Fruit fly (Drosophila melanogaster) whole organism, embryonic: Measurements from ENCODE around the gene cerv.

Source experiments
- Abd-B ChIP-seq: fragments of 200-800 bp; sonication (Bioruptor generic); optimal IDR thresholded peaks from 2 replicates; lab custom pipeline; 2018; ENCODE audit warnings: missing biosample characterization, mild to moderate bottlenecking, missing genetic modification characterization, moderate library complexity
- Asciz ChIP-seq: fragments of 200-800 bp; sonication (Bioruptor generic); optimal IDR thresholded peaks from 2 replicates; lab custom pipeline; 2017; ENCODE audit warnings: missing biosample characterization, mild to moderate bottlenecking, missing genetic modification characterization, missing genetic modification reagents
- Atf-2 ChIP-seq: fragments of 200-800 bp; sonication (Bioruptor generic); optimal IDR thresholded peaks from 2 replicates; lab custom pipeline; 2016; ENCODE audit warnings: missing biosample characterization, missing genetic modification characterization
- B-H2 ChIP-seq: fragments of 200-800 bp; sonication (Bioruptor generic); optimal IDR thresholded peaks from 2 replicates; lab custom pipeline; 2018; ENCODE audit warnings: missing biosample characterization, mild to moderate bottlenecking, missing genetic modification characterization
- CG10979 ChIP-seq: fragments of 200-800 bp; sonication (Bioruptor generic); optimal IDR thresholded peaks from 2 replicates; lab custom pipeline; 2018; ENCODE audit warnings: missing biosample characterization, mild to moderate bottlenecking, missing genetic modification characterization, moderate library complexity
- CG11247 ChIP-seq: fragments of 200-800 bp; sonication (Bioruptor generic); IDR thresholded peaks from 2 replicates; pipeline ENCODE4 v1.3.6; 2022; ENCODE audit warnings: missing biosample characterization, missing genetic modification characterization
- CG11695 ChIP-seq: fragments of 200-800 bp; sonication (Bioruptor generic); IDR thresholded peaks from 3 replicates; pipeline ENCODE4 v1.3.6; 2022; ENCODE audit warnings: missing biosample characterization, missing genetic modification characterization
- CG11723 ChIP-seq: fragments of 200-800 bp; sonication (Bioruptor generic); optimal IDR thresholded peaks from 2 replicates; lab custom pipeline; 2017; ENCODE audit warnings: missing biosample characterization, mild to moderate bottlenecking, missing genetic modification characterization
- CG12071 ChIP-seq: fragments of 200-800 bp; sonication (Bioruptor generic); optimal IDR thresholded peaks from 3 replicates; lab custom pipeline; 2018; ENCODE audit warnings: missing biosample characterization, mild to moderate bottlenecking, missing genetic modification characterization
- CG12104 ChIP-seq: fragments of 200-800 bp; sonication (Bioruptor generic); optimal IDR thresholded peaks from 3 replicates; lab custom pipeline; 2016; ENCODE audit warnings: missing biosample characterization, missing genetic modification characterization
- CG12236 ChIP-seq: fragments of 200-800 bp; sonication (Bioruptor generic); optimal IDR thresholded peaks from 2 replicates; lab custom pipeline; 2016; ENCODE audit warnings: missing biosample characterization, missing genetic modification characterization
- CG12299 ChIP-seq: fragments of 200-800 bp; sonication (Bioruptor generic); optimal IDR thresholded peaks from 2 replicates; lab custom pipeline; 2018; ENCODE audit warnings: missing biosample characterization, mild to moderate bottlenecking, missing genetic modification characterization
- CG1233 ChIP-seq: fragments of 200-800 bp; sonication (Bioruptor generic); optimal IDR thresholded peaks from 4 replicates; lab custom pipeline; 2018; ENCODE audit warnings: missing biosample characterization, mild to moderate bottlenecking, missing genetic modification characterization
- CG12942 ChIP-seq: fragments of 200-800 bp; sonication (Bioruptor generic); optimal IDR thresholded peaks from 3 replicates; lab custom pipeline; 2016; ENCODE audit warnings: missing biosample characterization, missing genetic modification characterization
- CG13624 ChIP-seq: fragments of 200-800 bp; sonication (Bioruptor generic); optimal IDR thresholded peaks from 2 replicates; lab custom pipeline; 2016; ENCODE audit warnings: missing biosample characterization, missing genetic modification characterization
- CG13894 ChIP-seq: fragments of 200-800 bp; sonication (Bioruptor generic); optimal IDR thresholded peaks from 3 replicates; lab custom pipeline; 2018; ENCODE audit warnings: missing biosample characterization, mild to moderate bottlenecking, missing genetic modification characterization, moderate library complexity
- CG15269 ChIP-seq: fragments of 200-800 bp; sonication (Bioruptor generic); optimal IDR thresholded peaks from 2 replicates; lab custom pipeline; 2018; ENCODE audit warnings: missing biosample characterization, mild to moderate bottlenecking, missing genetic modification characterization, moderate library complexity
- CG17359 ChIP-seq: fragments of 200-800 bp; sonication (Bioruptor generic); optimal IDR thresholded peaks from 3 replicates; lab custom pipeline; 2018; ENCODE audit warnings: missing biosample characterization, mild to moderate bottlenecking, missing genetic modification characterization, moderate library complexity
- CG17612 ChIP-seq: fragments of 200-800 bp; sonication (Bioruptor generic); IDR thresholded peaks from 2 replicates; pipeline ENCODE4 v1.3.6; 2022; ENCODE audit warnings: missing biosample characterization, missing genetic modification characterization
- CG17912 ChIP-seq: fragments of 200-800 bp; sonication (Bioruptor generic); optimal IDR thresholded peaks from 2 replicates; lab custom pipeline; 2018; ENCODE audit warnings: missing biosample characterization, mild to moderate bottlenecking, missing genetic modification characterization
- CG1792 ChIP-seq: fragments of 200-800 bp; sonication (Bioruptor generic); optimal IDR thresholded peaks from 2 replicates; lab custom pipeline; 2016; ENCODE audit warnings: missing biosample characterization, missing genetic modification characterization
- CG18619 ChIP-seq: fragments of 200-800 bp; sonication (Bioruptor generic); optimal IDR thresholded peaks from 3 replicates; lab custom pipeline; 2017; ENCODE audit warnings: missing biosample characterization, mild to moderate bottlenecking, missing genetic modification characterization
- CG2120 ChIP-seq: fragments of 200-800 bp; sonication (Bioruptor generic); optimal IDR thresholded peaks from 3 replicates; lab custom pipeline; 2016; ENCODE audit warnings: missing biosample characterization, missing genetic modification characterization
- CG2678 ChIP-seq: fragments of 200-800 bp; sonication (Bioruptor generic); optimal IDR thresholded peaks from 3 replicates; lab custom pipeline; 2019; ENCODE audit warnings: missing biosample characterization, mild to moderate bottlenecking, missing genetic modification characterization, moderate library complexity
- CG3726 ChIP-seq: fragments of 200-800 bp; sonication (Bioruptor generic); IDR thresholded peaks from 3 replicates; pipeline ENCODE4, ENCODE4 v1.3.6; 2022; ENCODE audit warnings: missing biosample characterization, missing genetic modification characterization
- CG4854 ChIP-seq: fragments of 200-800 bp; sonication (Bioruptor generic); optimal IDR thresholded peaks from 2 replicates; lab custom pipeline; 2016; ENCODE audit warnings: missing biosample characterization, missing genetic modification characterization, inconsistent platforms
- CG7963 ChIP-seq: fragments of 200-800 bp; sonication (Bioruptor generic); IDR thresholded peaks from 3 replicates; pipeline ENCODE4 v1.3.6; 2022; ENCODE audit warnings: missing biosample characterization, missing genetic modification characterization; ENCODE audit not compliant: partially characterized antibody
- CG8765 ChIP-seq: fragments of 200-800 bp; sonication (Bioruptor generic); IDR thresholded peaks from 2 replicates; pipeline ENCODE4 v1.3.6; 2022; ENCODE audit warnings: missing biosample characterization, missing genetic modification characterization
- Dek ChIP-seq: fragments of 200-800 bp; sonication (Bioruptor generic); optimal IDR thresholded peaks from 3 replicates; lab custom pipeline; 2019; ENCODE audit warnings: missing biosample characterization, mild to moderate bottlenecking, missing genetic modification characterization, moderate library complexity
- E2f2 ChIP-seq: fragments of 200-800 bp; sonication (Bioruptor generic); IDR thresholded peaks from 2 replicates; pipeline ENCODE4 v1.3.6; 2022; ENCODE audit warnings: missing biosample characterization, missing genetic modification characterization
- HLH3B ChIP-seq: fragments of 200-800 bp; sonication (Bioruptor generic); IDR thresholded peaks from 2 replicates; pipeline ENCODE4 v1.3.6; 2022; ENCODE audit warnings: missing biosample characterization, missing genetic modification characterization
- Hr39 ChIP-seq: fragments of >200 bp; optimal IDR thresholded peaks from 2 replicates; lab custom pipeline; 2017
- Hr78 ChIP-seq, 2 experiments: fragments of 200-800 bp in 1 of 2; fragments of >200 bp in 1 of 2; sonication (Bioruptor generic) in 1 of 2; optimal IDR thresholded peaks; 2 replicates each; lab custom pipeline; 2017 to 2019; ENCODE audit warnings: missing biosample characterization in 2 of 2, missing genetic modification characterization in 2 of 2, mild to moderate bottlenecking in 1 of 2, moderate library complexity in 1 of 2
- Mes4 ChIP-seq: fragments of 200-800 bp; sonication (Bioruptor generic); optimal IDR thresholded peaks from 2 replicates; lab custom pipeline; 2016; ENCODE audit warnings: missing biosample characterization, missing genetic modification characterization
- Nf-YC ChIP-seq: fragments of 200-800 bp; optimal IDR thresholded peaks from 3 replicates; lab custom pipeline; 2019; ENCODE audit warnings: missing biosample characterization, mild to moderate bottlenecking, missing genetic modification characterization, moderate library complexity
- Sin3A ChIP-seq: fragments of >200 bp; optimal IDR thresholded peaks from 2 replicates; lab custom pipeline; 2018
- Sry-δ ChIP-seq: fragments of 200-800 bp; sonication (Bioruptor generic); optimal IDR thresholded peaks from 2 replicates; lab custom pipeline; 2016; ENCODE audit warnings: missing biosample characterization, missing genetic modification characterization
- cas ChIP-seq: fragments of 200-800 bp; sonication (Bioruptor generic); IDR thresholded peaks from 2 replicates; pipeline ENCODE4 v1.3.6; 2022; ENCODE audit warnings: missing biosample characterization, missing genetic modification characterization
- cato ChIP-seq: fragments of 200-800 bp; sonication (Bioruptor generic); optimal IDR thresholded peaks from 2 replicates; lab custom pipeline; 2016; ENCODE audit warnings: missing biosample characterization, missing genetic modification characterization, borderline replicate concordance
- dimm ChIP-seq: fragments of 200-800 bp; sonication (Bioruptor generic); IDR thresholded peaks from 2 replicates; pipeline ENCODE4 v1.3.6; 2022; ENCODE audit warnings: missing biosample characterization, missing genetic modification characterization
- dpn ChIP-seq, 2 experiments: fragments of 200-800 bp; sonication (Bioruptor generic); optimal IDR thresholded peaks; 3 replicates each; lab custom pipeline; 2016; ENCODE audit warnings: missing biosample characterization in 2 of 2, missing genetic modification characterization in 2 of 2
- fd64A ChIP-seq: fragments of 200-800 bp; sonication (Bioruptor generic); optimal IDR thresholded peaks from 3 replicates; lab custom pipeline; 2018; ENCODE audit warnings: missing biosample characterization, mild to moderate bottlenecking, missing genetic modification characterization
- gt ChIP-seq: fragments of 200-800 bp; sonication (Bioruptor generic); IDR thresholded peaks from 2 replicates; pipeline ENCODE4 v1.3.6; 2022; ENCODE audit warnings: missing biosample characterization, missing genetic modification characterization
- insv ChIP-seq, 2 experiments: fragments of 200-800 bp; sonication (Bioruptor generic); optimal IDR thresholded peaks; 3 replicates each; lab custom pipeline; 2016 to 2018; ENCODE audit warnings: missing biosample characterization in 2 of 2, missing genetic modification characterization in 2 of 2
- peb ChIP-seq: fragments of 200-800 bp; sonication (Bioruptor generic); IDR thresholded peaks from 2 replicates; pipeline ENCODE4 v1.3.6; 2022; ENCODE audit warnings: missing biosample characterization, missing genetic modification characterization
- pita ChIP-seq: fragments of 200-800 bp; sonication (Bioruptor generic); optimal IDR thresholded peaks from 2 replicates; lab custom pipeline; 2017; ENCODE audit warnings: missing biosample characterization, mild to moderate bottlenecking, missing genetic modification characterization
- prd ChIP-seq, 3 experiments: fragments of >200 bp in 2 of 3; fragments of 200-800 bp in 1 of 3; sonication (Bioruptor generic) in 1 of 3; optimal IDR thresholded peaks in 2 of 3; IDR thresholded peaks in 1 of 3; 2 replicates in 2 of 3; 3 replicates in 1 of 3; pipeline versions ENCODE4 v1.3.6 to Lab custom; 2017 to 2022; ENCODE audit warnings: missing biosample characterization in 1 of 3, missing genetic modification characterization in 1 of 3
- slou ChIP-seq: fragments of 200-800 bp; sonication (Bioruptor generic); optimal IDR thresholded peaks from 3 replicates; lab custom pipeline; 2016; ENCODE audit warnings: missing biosample characterization, missing genetic modification characterization
- tx ChIP-seq: fragments of 200-800 bp; sonication (Bioruptor generic); optimal IDR thresholded peaks from 2 replicates; lab custom pipeline; 2016; ENCODE audit warnings: missing biosample characterization, missing genetic modification characterization
- zen2 ChIP-seq: fragments of 200-800 bp; sonication (Bioruptor generic); IDR thresholded peaks from 3 replicates; pipeline ENCODE4 v1.3.6; 2022; ENCODE audit warnings: missing biosample characterization, missing genetic modification characterization; ENCODE audit not compliant: partially characterized antibody

cerv gene

dm6 chrX:15622970-15623402 is 45.0 kb upstream of the cerv start (continued):
- peak; percentile 51; the same call in 1 of the 2 replicates for TF ChIP-seq CG17612 (GFP tag; lab: Robert Waterston, UW)
- no peak for TF ChIP-seq B-H2 (GFP tag; lab: Kevin White, UChicago)
- TF ChIP-seq Sry-δ (GFP tag; lab: Kevin White, UChicago), result peak; percentile 33
- TF ChIP-seq CG3726 (GFP tag; lab: Robert Waterston, UW), result peak; percentile 79
- peak; percentile 58; the same call in 1 of the 2 replicates for TF ChIP-seq dimm
- peak; percentile 55 for TF ChIP-seq slou (GFP tag; lab: Kevin White, UChicago)
- no peak for TF ChIP-seq pita (GFP tag; lab: Kevin White, UChicago)
- peak; percentile 22 for TF ChIP-seq CG12104 (GFP tag; lab: Kevin White, UChicago)
- no peak for TF ChIP-seq CG8765 (GFP tag; lab: Robert Waterston, UW)
- no peak for TF ChIP-seq zen2 (GFP tag; lab: Robert Waterston, UW)
- peak; percentile 61 for TF ChIP-seq CG4854
- TF ChIP-seq CG11695 (GFP tag; lab: Robert Waterston, UW), result peak; percentile 86
- peak; percentile 67 for TF ChIP-seq Asciz (GFP tag; lab: Kevin White, UChicago)
- TF ChIP-seq Nf-YC (tag; lab: Kevin White, UChicago), result peak; percentile 2
- peak; percentile 86 for TF ChIP-seq CG2678 (tag; lab: Kevin White, UChicago)
- TF ChIP-seq CG13894 (tag; lab: Kevin White, UChicago), result no peak
- TF ChIP-seq dpn (GFP tag; optimal IDR thresholded peaks at IDR 0.05; lab: Kevin White, UChicago), result peak; percentile 66 to 79
- no peak for TF ChIP-seq CG12299 (tag; lab: Kevin White, UChicago)
- TF ChIP-seq CG11247 (GFP tag; lab: Robert Waterston, UW), result peak; percentile 83
- no peak for TF ChIP-seq Hr39 (lab: Kevin White, UChicago)
- TF ChIP-seq CG11723, result peak; percentile 45
- peak; percentile 41; the same call in 1 of the 2 replicates for TF ChIP-seq peb (GFP tag; lab: Robert Waterston, UW)
- peak; percentile 67 for TF ChIP-seq cato (GFP tag; lab: Kevin White, UChicago)
- TF ChIP-seq CG1233, result peak; percentile 54
- peak; percentile 42 for TF ChIP-seq Atf-2 (GFP tag; lab: Kevin White, UChicago)
- peak; percentile 73 for TF ChIP-seq CG12071 (GFP tag; lab: Kevin White, UChicago)
- TF ChIP-seq HLH3B, result peak; percentile 93
- TF ChIP-seq CG7963 (GFP tag; lab: Robert Waterston, UW), result no peak
- no peak for TF ChIP-seq insv (GFP tag; optimal IDR thresholded peaks at IDR 0.05; lab: Kevin White, UChicago)
- TF ChIP-seq Sin3A, result no peak
- peak; percentile 54 for TF ChIP-seq tx
- peak; percentile 77 for TF ChIP-seq CG13624 (GFP tag; lab: Kevin White, UChicago)
- no peak for TF ChIP-seq prd (optimal IDR thresholded peaks at IDR 0.05; lab: Kevin White, UChicago)
- TF ChIP-seq prd (GFP tag; IDR thresholded peaks at IDR 0.05; lab: Robert Waterston, UW), result peak; percentile 90
- peak; percentile 42 for TF ChIP-seq Mes4
- peak; percentile 75; the same call in 1 of the 2 replicates for TF ChIP-seq cas (GFP tag; lab: Robert Waterston, UW)
- peak; percentile 57 for TF ChIP-seq E2f2
- peak; percentile 68 for TF ChIP-seq Abd-B (GFP tag; lab: Kevin White, UChicago)
- no peak for TF ChIP-seq CG12236 (GFP tag; lab: Kevin White, UChicago)
- peak; percentile 77 for TF ChIP-seq Dek (tag; lab: Kevin White, UChicago)
- peak; percentile 68 for TF ChIP-seq CG1792 (GFP tag; lab: Kevin White, UChicago)
- TF ChIP-seq fd64A (GFP tag; lab: Kevin White, UChicago), result peak; percentile 9
- peak; percentile 40 for TF ChIP-seq CG18619 (GFP tag; lab: Kevin White, UChicago)
- peak; percentile 84 for TF ChIP-seq CG2120
- peak; percentile 83 for TF ChIP-seq CG17359 (tag; lab: Kevin White, UChicago)
- TF ChIP-seq CG15269 (tag; lab: Kevin White, UChicago), result peak; percentile 85
- TF ChIP-seq Hr78 (GFP tag; optimal IDR thresholded peaks at IDR 0.05; lab: Kevin White, UChicago), result peak in 1 of 2 experiments; percentile 41
- 0 out of 2 replicates have a peak, but pooled peaks have one; percentile 15 for TF ChIP-seq gt
- TF ChIP-seq CG17912 (GFP tag; lab: Kevin White, UChicago), result no peak
- TF ChIP-seq CG10979, result peak; percentile 70
- peak; percentile 57 for TF ChIP-seq CG12942
